Fruit fly (Drosophila melanogaster) whole organism, embryonic: ENCODE results near the gene lqfR.
A peak's percentile ranks its signal among the peaks of the same experiment; 100 is the strongest.

Experiments used
- Bdp1 ChIP-seq: fragments of 200-800 bp; sonication (Bioruptor generic); optimal IDR thresholded peaks from 3 replicates; lab custom pipeline; 2016; ENCODE audit warnings: missing biosample characterization, missing genetic modification characterization
- CG10431 ChIP-seq: fragments of 200-800 bp; sonication (Bioruptor generic); optimal IDR thresholded peaks from 3 replicates; lab custom pipeline; 2018; ENCODE audit warnings: missing biosample characterization, mild to moderate bottlenecking, missing genetic modification characterization
- CG10979 ChIP-seq: fragments of 200-800 bp; sonication (Bioruptor generic); optimal IDR thresholded peaks from 2 replicates; lab custom pipeline; 2018; ENCODE audit warnings: missing biosample characterization, mild to moderate bottlenecking, missing genetic modification characterization, moderate library complexity
- CG11504 ChIP-seq: fragments of 200-800 bp; sonication (Bioruptor generic); optimal IDR thresholded peaks from 3 replicates; lab custom pipeline; 2019; ENCODE audit warnings: missing biosample characterization, mild to moderate bottlenecking, missing genetic modification characterization, moderate library complexity
- CG11723 ChIP-seq: fragments of 200-800 bp; sonication (Bioruptor generic); optimal IDR thresholded peaks from 2 replicates; lab custom pipeline; 2017; ENCODE audit warnings: missing biosample characterization, mild to moderate bottlenecking, missing genetic modification characterization
- CG12391 ChIP-seq: fragments of 200-800 bp; sonication (Bioruptor generic); optimal IDR thresholded peaks from 3 replicates; lab custom pipeline; 2018; ENCODE audit warnings: missing biosample characterization, mild to moderate bottlenecking, missing genetic modification characterization, moderate library complexity
- CG12744 ChIP-seq: fragments of 200-800 bp; sonication (Bioruptor generic); optimal IDR thresholded peaks from 2 replicates; lab custom pipeline; 2016; ENCODE audit warnings: missing biosample characterization, missing genetic modification characterization
- CG15073 ChIP-seq: fragments of 200-800 bp; sonication (Bioruptor generic); optimal IDR thresholded peaks from 2 replicates; lab custom pipeline; 2016; ENCODE audit warnings: missing biosample characterization, missing genetic modification characterization
- CG18262 ChIP-seq: fragments of 200-800 bp; optimal IDR thresholded peaks from 3 replicates; lab custom pipeline; 2019; ENCODE audit warnings: missing biosample characterization, mild to moderate bottlenecking, missing genetic modification characterization, moderate library complexity
- CG3163 ChIP-seq: fragments of 200-800 bp; sonication (Bioruptor generic); optimal IDR thresholded peaks from 3 replicates; lab custom pipeline; 2016; ENCODE audit warnings: missing biosample characterization, missing genetic modification characterization
- CG3995 ChIP-seq: fragments of 200-800 bp; sonication (Bioruptor generic); optimal IDR thresholded peaks from 3 replicates; lab custom pipeline; 2016; ENCODE audit warnings: missing biosample characterization, missing genetic modification characterization
- CG42726 ChIP-seq: fragments of 200-800 bp; sonication (Bioruptor generic); IDR thresholded peaks from 2 replicates; pipeline ENCODE4 v1.3.6; 2022; ENCODE audit warnings: missing biosample characterization, missing genetic modification characterization; ENCODE audit not compliant: partially characterized antibody
- CG9727 ChIP-seq: fragments of 200-800 bp; sonication (Bioruptor generic); optimal IDR thresholded peaks from 3 replicates; lab custom pipeline; 2017; ENCODE audit warnings: missing biosample characterization, mild to moderate bottlenecking, missing genetic modification characterization
- Dbx ChIP-seq: fragments of 200-800 bp; sonication (Bioruptor generic); IDR thresholded peaks from 3 replicates; pipeline ENCODE4 v1.3.6; 2022; ENCODE audit warnings: missing biosample characterization, missing genetic modification characterization
- Dek ChIP-seq: fragments of 200-800 bp; sonication (Bioruptor generic); optimal IDR thresholded peaks from 3 replicates; lab custom pipeline; 2019; ENCODE audit warnings: missing biosample characterization, mild to moderate bottlenecking, missing genetic modification characterization, moderate library complexity
- Dip2 ChIP-seq: fragments of 200-800 bp; sonication (Bioruptor generic); IDR thresholded peaks from 2 replicates; pipeline ENCODE4 v1.3.6; 2022; ENCODE audit warnings: missing biosample characterization, missing genetic modification characterization
- GATAe ChIP-seq: fragments of 200-800 bp; sonication (Bioruptor generic); conservative IDR thresholded peaks from 2 replicates; pipeline ENCODE4 v1.3.6; 2022; ENCODE audit warnings: missing biosample characterization, missing genetic modification characterization
- Gsc ChIP-seq: fragments of 200-800 bp; sonication (Bioruptor generic); IDR thresholded peaks from 2 replicates; pipeline ENCODE4 v1.3.6; 2022; ENCODE audit warnings: missing biosample characterization, missing genetic modification characterization
- Hr39 ChIP-seq: fragments of >200 bp; optimal IDR thresholded peaks from 2 replicates; lab custom pipeline; 2017
- Hsf ChIP-seq: fragments of 200-800 bp; sonication (Bioruptor generic); optimal IDR thresholded peaks from 3 replicates; lab custom pipeline; 2016; ENCODE audit warnings: missing biosample characterization, missing genetic modification characterization
- MTF-1 ChIP-seq: fragments of 200-800 bp; sonication (Bioruptor generic); optimal IDR thresholded peaks from 2 replicates; lab custom pipeline; 2018; ENCODE audit warnings: missing biosample characterization, mild to moderate bottlenecking, missing genetic modification characterization, borderline replicate concordance
- Neu2 ChIP-seq: fragments of 200-800 bp; sonication (Bioruptor generic); optimal IDR thresholded peaks from 3 replicates; lab custom pipeline; 2016; ENCODE audit warnings: missing biosample characterization, missing genetic modification characterization, borderline replicate concordance
- Nf-YA ChIP-seq: fragments of 200-800 bp; sonication (Bioruptor generic); IDR thresholded peaks from 2 replicates; pipeline ENCODE4 v1.3.6; 2022; ENCODE audit warnings: missing biosample characterization, missing genetic modification characterization
- Nf-YC ChIP-seq: fragments of 200-800 bp; optimal IDR thresholded peaks from 3 replicates; lab custom pipeline; 2019; ENCODE audit warnings: missing biosample characterization, mild to moderate bottlenecking, missing genetic modification characterization, moderate library complexity
- ara ChIP-seq: fragments of 200-800 bp; sonication (Bioruptor generic); IDR thresholded peaks from 2 replicates; pipeline ENCODE4 v1.3.6; 2022; ENCODE audit warnings: missing biosample characterization, missing genetic modification characterization
- ase ChIP-seq: fragments of 200-800 bp; sonication (Bioruptor generic); IDR thresholded peaks from 3 replicates; pipeline ENCODE4 v1.3.6; 2022; ENCODE audit warnings: missing biosample characterization, missing genetic modification characterization
- ato ChIP-seq: fragments of 200-800 bp; sonication (Bioruptor generic); IDR thresholded peaks from 2 replicates; pipeline ENCODE4 v1.3.6; 2022; ENCODE audit warnings: missing biosample characterization, missing genetic modification characterization; ENCODE audit not compliant: partially characterized antibody
- btn ChIP-seq: fragments of 200-800 bp; sonication (Bioruptor generic); optimal IDR thresholded peaks from 2 replicates; lab custom pipeline; 2016; ENCODE audit warnings: missing biosample characterization, missing genetic modification characterization
- cato ChIP-seq: fragments of 200-800 bp; sonication (Bioruptor generic); optimal IDR thresholded peaks from 2 replicates; lab custom pipeline; 2016; ENCODE audit warnings: missing biosample characterization, missing genetic modification characterization, borderline replicate concordance
- dpn ChIP-seq, 2 experiments: fragments of 200-800 bp; sonication (Bioruptor generic); optimal IDR thresholded peaks; 3 replicates each; lab custom pipeline; 2016; ENCODE audit warnings: missing biosample characterization in 2 of 2, missing genetic modification characterization in 2 of 2
- gcm2 ChIP-seq: fragments of 200-800 bp; sonication (Bioruptor generic); optimal IDR thresholded peaks from 2 replicates; lab custom pipeline; 2016; ENCODE audit warnings: missing biosample characterization, missing genetic modification characterization
- grn ChIP-seq: fragments of 200-800 bp; sonication (Bioruptor generic); optimal IDR thresholded peaks from 3 replicates; lab custom pipeline; 2017; ENCODE audit warnings: missing biosample characterization, missing genetic modification characterization
- hkb ChIP-seq, 2 experiments: fragments of 200-800 bp in 1 of 2; fragments of >200 bp in 1 of 2; sonication (Bioruptor generic) in 1 of 2; IDR thresholded peaks in 1 of 2; optimal IDR thresholded peaks in 1 of 2; 2 replicates each; pipeline versions ENCODE4 v1.3.6 to Lab custom; 2017 to 2022; ENCODE audit warnings: missing biosample characterization in 1 of 2, missing genetic modification characterization in 1 of 2
- kay ChIP-seq: fragments of 200-800 bp; sonication (Bioruptor generic); optimal IDR thresholded peaks from 2 replicates; lab custom pipeline; 2016; ENCODE audit warnings: missing biosample characterization, missing genetic modification characterization
- maf-S ChIP-seq: fragments of 200-800 bp; sonication (Bioruptor generic); optimal IDR thresholded peaks from 2 replicates; lab custom pipeline; 2016; ENCODE audit warnings: missing biosample characterization, missing genetic modification characterization
- nau ChIP-seq: fragments of 200-800 bp; sonication (Bioruptor generic); optimal IDR thresholded peaks from 3 replicates; lab custom pipeline; 2017; ENCODE audit warnings: missing biosample characterization, mild to moderate bottlenecking, missing genetic modification characterization, missing genetic modification reagents
- nerfin-2 ChIP-seq: fragments of 200-800 bp; sonication (Bioruptor generic); IDR thresholded peaks from 2 replicates; pipeline ENCODE4 v1.3.6; 2022; ENCODE audit warnings: missing biosample characterization, missing genetic modification characterization; ENCODE audit not compliant: partially characterized antibody
- nom ChIP-seq: fragments of 200-800 bp; sonication (Bioruptor generic); optimal IDR thresholded peaks from 2 replicates; lab custom pipeline; 2017; ENCODE audit warnings: missing biosample characterization, missing genetic modification characterization, mild to moderate bottlenecking, moderate library complexity, missing genetic modification reagents
- org-1 ChIP-seq: fragments of 200-800 bp; sonication (Bioruptor generic); optimal IDR thresholded peaks from 2 replicates; lab custom pipeline; 2017; ENCODE audit warnings: missing biosample characterization, missing genetic modification characterization
- p53 ChIP-seq: fragments of 200-800 bp; sonication (Bioruptor generic); optimal IDR thresholded peaks from 2 replicates; lab custom pipeline; 2016; ENCODE audit warnings: missing biosample characterization, missing genetic modification characterization
- pfk ChIP-seq: fragments of 200-800 bp; sonication (Bioruptor generic); optimal IDR thresholded peaks from 2 replicates; lab custom pipeline; 2018; ENCODE audit warnings: missing biosample characterization, mild to moderate bottlenecking, missing genetic modification characterization, moderate library complexity
- ranshi ChIP-seq: fragments of 200-800 bp; sonication (Bioruptor generic); IDR thresholded peaks from 2 replicates; pipeline ENCODE4 v1.3.6; 2022; ENCODE audit warnings: missing biosample characterization, missing genetic modification characterization
- scrt ChIP-seq: fragments of 200-800 bp; sonication (Bioruptor generic); optimal IDR thresholded peaks from 2 replicates; lab custom pipeline; 2018; ENCODE audit warnings: missing biosample characterization, mild to moderate bottlenecking, missing genetic modification characterization, moderate library complexity
- sens ChIP-seq: fragments of 200-800 bp; sonication (Bioruptor generic); peaks from one replicate; lab custom pipeline; 2016; ENCODE audit warnings: missing biosample characterization, missing genetic modification characterization
- sna ChIP-seq: fragments of 200-800 bp; sonication (Bioruptor generic); IDR thresholded peaks from 2 replicates; pipeline ENCODE4 v1.3.6; 2022; ENCODE audit warnings: missing biosample characterization, missing genetic modification characterization; ENCODE audit not compliant: partially characterized antibody
- ssp ChIP-seq: fragments of 200-800 bp; sonication (Bioruptor generic); IDR thresholded peaks from 2 replicates; pipeline ENCODE4 v1.3.6; 2022; ENCODE audit warnings: missing biosample characterization, missing genetic modification characterization
- sug ChIP-seq: fragments of 200-800 bp; optimal IDR thresholded peaks from 2 replicates; lab custom pipeline; 2019; ENCODE audit warnings: missing biosample characterization, mild to moderate bottlenecking, missing genetic modification characterization, moderate library complexity
- tin ChIP-seq: fragments of 200-800 bp; sonication (Bioruptor generic); optimal IDR thresholded peaks from 3 replicates; lab custom pipeline; 2016; ENCODE audit warnings: missing biosample characterization, missing genetic modification characterization
- wor ChIP-seq: fragments of 200-800 bp; sonication (Bioruptor generic); IDR thresholded peaks from 2 replicates; pipeline ENCODE4 v1.3.6; 2022; ENCODE audit warnings: missing biosample characterization, missing genetic modification characterization
- zen ChIP-seq: fragments of 200-800 bp; sonication (Bioruptor generic); optimal IDR thresholded peaks from 3 replicates; lab custom pipeline; 2018; ENCODE audit warnings: missing biosample characterization, mild to moderate bottlenecking, missing genetic modification characterization, moderate library complexity
- zf30C ChIP-seq: fragments of 200-800 bp; sonication (Bioruptor generic); optimal IDR thresholded peaks from 3 replicates; lab custom pipeline; 2018; ENCODE audit warnings: missing biosample characterization, mild to moderate bottlenecking, missing genetic modification characterization

lqfR gene

DNA sequence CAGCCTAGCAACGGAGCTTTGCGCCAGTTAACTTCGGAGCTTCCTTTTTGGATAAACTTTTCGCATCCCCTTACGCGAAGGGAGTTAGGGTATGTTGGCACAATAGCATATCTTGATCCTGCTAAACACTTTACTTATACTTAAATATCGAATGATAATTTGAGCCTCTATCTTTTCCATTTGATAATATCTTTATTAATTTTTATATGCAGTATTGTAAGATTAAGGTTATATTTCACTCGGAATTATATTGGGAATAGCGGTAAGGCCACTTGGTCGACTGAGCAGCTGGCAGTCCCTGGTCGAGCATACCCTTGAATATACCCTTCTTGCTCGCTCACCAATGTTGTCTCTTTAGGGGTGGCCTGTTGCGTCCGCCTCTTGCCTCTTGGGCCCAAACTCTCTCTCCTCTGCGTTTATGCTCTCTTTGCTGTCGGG is 42.3 kb upstream of the lqfR start (continued):
- TF ChIP-seq CG12744 (no peak), Nf-YC (tag; lab: Kevin White, UChicago) (no peak), ara (GFP tag; lab: Robert Waterston, UW) (peak; percentile 46), ranshi (GFP tag; lab: Robert Waterston, UW) (peak; percentile 81; the same call in 1 of the 2 replicates), zen (tag; lab: Kevin White, UChicago) (no peak), nau (GFP tag; lab: Kevin White, UChicago) (no peak), hkb (optimal IDR thresholded peaks at IDR 0.05; lab: Kevin White, UChicago) (no peak), hkb (GFP tag; IDR thresholded peaks at IDR 0.05; lab: Robert Waterston, UW) (peak; percentile 70), tin (GFP tag; lab: Kevin White, UChicago) (peak; percentile 46), Neu2 (GFP tag; lab: Kevin White, UChicago) (no peak), Gsc (no peak), MTF-1 (GFP tag; lab: Kevin White, UChicago) (no peak), Dek (tag; lab: Kevin White, UChicago) (peak; percentile 49), CG3995 (GFP tag; lab: Kevin White, UChicago) (no peak), nerfin-2 (GFP tag; lab: Robert Waterston, UW) (no peak), ase (0 out of 3 replicates have a peak, but pooled peaks have one; percentile 40), btn (GFP tag; lab: Kevin White, UChicago) (no peak), maf-S (no peak), sug (tag; lab: Kevin White, UChicago) (peak; percentile 63), dpn (GFP tag; optimal IDR thresholded peaks at IDR 0.05; lab: Kevin White, UChicago) (peak; percentile 47 to 78), grn (GFP tag; lab: Kevin White, UChicago) (no peak), CG9727 (peak; percentile 74), CG11723 (GFP tag; lab: Kevin White, UChicago) (no peak), sna (GFP tag; lab: Robert Waterston, UW) (no peak), Hr39 (lab: Kevin White, UChicago) (no peak), org-1 (GFP tag; lab: Kevin White, UChicago) (peak; percentile 61), ato (GFP tag; lab: Robert Waterston, UW) (no peak), Bdp1 (GFP tag; lab: Kevin White, UChicago) (peak; percentile 3), cato (GFP tag; lab: Kevin White, UChicago) (no peak), Dbx (GFP tag; lab: Robert Waterston, UW) (peak; percentile 82), gcm2 (GFP tag; lab: Kevin White, UChicago) (peak; percentile 5), zf30C (no peak), CG3163 (no peak), scrt (GFP tag; lab: Kevin White, UChicago) (peak; percentile 96), CG11504 (tag; lab: Kevin White, UChicago) (peak; percentile 68), pfk (GFP tag; lab: Kevin White, UChicago) (no peak), CG10431 (GFP tag; lab: Kevin White, UChicago) (no peak), nom (GFP tag; lab: Kevin White, UChicago) (no peak), CG10979 (tag; lab: Kevin White, UChicago) (peak; percentile 34), CG42726 (GFP tag; lab: Robert Waterston, UW) (no peak), GATAe (GFP tag; lab: Robert Waterston, UW) (peak; percentile 13; the same call in 1 of the 2 replicates), sens (GFP tag; lab: Kevin White, UChicago) (peak; percentile 95), Nf-YA (GFP tag; lab: Robert Waterston, UW) (peak; percentile 44; the same call in 1 of the 2 replicates), CG15073 (GFP tag; lab: Kevin White, UChicago) (no peak), p53 (GFP tag; lab: Kevin White, UChicago) (no peak), Dip2 (no peak), Hsf (GFP tag; lab: Kevin White, UChicago) (peak; percentile 37), CG12391 (tag; lab: Kevin White, UChicago) (peak; percentile 62), kay (peak; percentile 60), CG18262 (tag; lab: Kevin White, UChicago) (peak; percentile 57), wor (GFP tag; lab: Robert Waterston, UW) (peak; percentile 51), ssp (GFP tag; lab: Robert Waterston, UW) (no peak)
